Worm (Caenorhabditis elegans) whole organism, young adult: ENCODE results near the gene gar-3.

ENCODE experiments used
- C17E4.6 ChIP-seq: fragments of 200-800 bp; sonication (Bioruptor generic); IDR thresholded peaks from 2 replicates; pipeline ENCODE4 v1.3.6; 2022; ENCODE audit warnings: missing genetic modification reagents, missing genetic modification characterization, missing compliant biosample characterization
- D2030.7 ChIP-seq: fragments of 200-800 bp; sonication (Bioruptor generic); IDR thresholded peaks from 2 replicates; pipeline ENCODE4 v1.3.6; 2022; ENCODE audit warnings: missing genetic modification reagents, missing genetic modification characterization, missing compliant biosample characterization
- F33H1.4 ChIP-seq: fragments of 200-800 bp; sonication (Bioruptor generic); IDR thresholded peaks from 2 replicates; pipeline ENCODE4 v1.3.6; 2022; ENCODE audit warnings: missing genetic modification reagents, missing genetic modification characterization, missing compliant biosample characterization
- F57A8.1 ChIP-seq: fragments of 200-800 bp; sonication (Bioruptor generic); optimal IDR thresholded peaks from 2 replicates; lab custom pipeline; 2018; ENCODE audit warnings: mild to moderate bottlenecking, missing genetic modification characterization, moderate library complexity, missing compliant biosample characterization
- Y53G8AR.9 ChIP-seq: fragments of 200-800 bp; sonication (Bioruptor generic); conservative IDR thresholded peaks from 2 replicates; pipeline ENCODE4 v1.3.6; 2022; ENCODE audit warnings: missing genetic modification reagents, missing genetic modification characterization, missing compliant biosample characterization
- ama-1 ChIP-seq, 3 experiments: fragments of 150-350 bp in 1 of 3; sonication (generic microtip) in 2 of 3; optimal IDR thresholded peaks; 2 replicates each; lab custom pipeline; 2014 to 2018; ENCODE audit warnings: missing biosample characterization in 2 of 3, missing genetic modification characterization in 2 of 3, missing genetic modification reagents in 2 of 3
- aptf-2 ChIP-seq: fragments of 200-800 bp; sonication (Bioruptor generic); conservative IDR thresholded peaks from 2 replicates; pipeline ENCODE4 v1.3.6; 2022; ENCODE audit warnings: missing genetic modification reagents, missing genetic modification characterization, missing compliant biosample characterization
- atf-7 ChIP-seq: sonication (generic microtip); optimal IDR thresholded peaks from 2 replicates; lab custom pipeline; 2017; ENCODE audit warnings: mild to moderate bottlenecking, missing genetic modification characterization, missing compliant biosample characterization
- attf-3 ChIP-seq: fragments of 200-800 bp; sonication (Bioruptor generic); conservative IDR thresholded peaks from 2 replicates; pipeline ENCODE4 v1.3.6; 2022; ENCODE audit warnings: missing genetic modification reagents, missing genetic modification characterization, missing compliant biosample characterization
- attf-5 ChIP-seq: fragments of 200-800 bp; sonication (Bioruptor generic); optimal IDR thresholded peaks from 2 replicates; lab custom pipeline; 2018; ENCODE audit warnings: mild to moderate bottlenecking, missing genetic modification characterization, missing compliant biosample characterization
- attf-6 ChIP-seq: fragments of 200-800 bp; sonication (Bioruptor generic); IDR thresholded peaks from 2 replicates; pipeline ENCODE4 v1.3.6; 2022; ENCODE audit warnings: missing genetic modification reagents, missing genetic modification characterization, missing compliant biosample characterization
- ceh-100 ChIP-seq: fragments of 200-800 bp; sonication (Bioruptor generic); IDR thresholded peaks from 2 replicates; pipeline ENCODE4 v1.3.6; 2022; ENCODE audit warnings: missing genetic modification reagents, missing genetic modification characterization, missing compliant biosample characterization
- die-1 ChIP-seq: sonication (generic microtip); optimal IDR thresholded peaks from 2 replicates; lab custom pipeline; 2016; ENCODE audit warnings: missing genotype, mild to moderate bottlenecking, missing genetic modification characterization, missing compliant biosample characterization
- dpff-1 ChIP-seq: sonication (generic microtip); optimal IDR thresholded peaks from 2 replicates; lab custom pipeline; 2017; ENCODE audit warnings: mild to moderate bottlenecking, missing genetic modification characterization, missing compliant biosample characterization
- dpl-1 ChIP-seq: fragments of 150-350 bp; optimal IDR thresholded peaks from 2 replicates; lab custom pipeline; 2014; ENCODE audit warnings: missing biosample characterization, missing genetic modification reagents, missing genetic modification characterization
- ekl-4 ChIP-seq: fragments of 200-800 bp; sonication (Bioruptor generic); IDR thresholded peaks from 2 replicates; pipeline ENCODE4 v1.3.6; 2022; ENCODE audit warnings: missing genetic modification reagents, missing genetic modification characterization, missing compliant biosample characterization
- gei-17 ChIP-seq: fragments of 200-800 bp; sonication (Bioruptor generic); optimal IDR thresholded peaks from 2 replicates; lab custom pipeline; 2018; ENCODE audit warnings: mild to moderate bottlenecking, missing genetic modification characterization, missing compliant biosample characterization
- hlh-26 ChIP-seq: fragments of 200-800 bp; sonication (Bioruptor generic); conservative IDR thresholded peaks from 2 replicates; pipeline ENCODE4 v1.3.6; 2022; ENCODE audit warnings: missing genetic modification reagents, missing genetic modification characterization, missing compliant biosample characterization
- lin-35 ChIP-seq, 3 experiments: fragments of 150-350 bp in 2 of 3; sonication (generic microtip) in 1 of 3; optimal IDR thresholded peaks; 2 replicates each; lab custom pipeline; 2014 to 2018; ENCODE audit warnings: missing biosample characterization in 3 of 3, missing genetic modification characterization in 3 of 3, missing genetic modification reagents in 3 of 3
- madf-10 ChIP-seq: sonication (generic microtip); optimal IDR thresholded peaks from 2 replicates; lab custom pipeline; 2016; ENCODE audit warnings: mild to moderate bottlenecking, missing genetic modification characterization, missing compliant biosample characterization
- madf-3 ChIP-seq: fragments of 200-800 bp; sonication (Bioruptor generic); IDR thresholded peaks from 2 replicates; pipeline ENCODE4 v1.3.6; 2022; ENCODE audit warnings: missing genetic modification reagents, missing genetic modification characterization, missing compliant biosample characterization
- nfya-2 ChIP-seq: fragments of 200-800 bp; sonication (Bioruptor generic); IDR thresholded peaks from 2 replicates; pipeline ENCODE4 v1.3.6; 2022; ENCODE audit warnings: missing genetic modification reagents, missing genetic modification characterization, missing compliant biosample characterization
- nfyb-1 ChIP-seq: fragments of 200-800 bp; sonication (Bioruptor generic); IDR thresholded peaks from 2 replicates; pipeline ENCODE4 v1.3.6; 2022; ENCODE audit warnings: missing genetic modification reagents, missing genetic modification characterization, missing compliant biosample characterization
- nhr-27 ChIP-seq: fragments of 200-800 bp; sonication (Bioruptor generic); optimal IDR thresholded peaks from 2 replicates; lab custom pipeline; 2018; ENCODE audit warnings: mild to moderate bottlenecking, missing genetic modification characterization, moderate library complexity, missing compliant biosample characterization
- repo-1 ChIP-seq: sonication (generic microtip); optimal IDR thresholded peaks from 2 replicates; lab custom pipeline; 2017; ENCODE audit warnings: mild to moderate bottlenecking, missing genetic modification characterization, missing compliant biosample characterization
- sdz-38 ChIP-seq: sonication (generic microtip); optimal IDR thresholded peaks from 2 replicates; lab custom pipeline; 2016; ENCODE audit warnings: missing genotype, missing genetic modification characterization, missing compliant biosample characterization
- sea-2 ChIP-seq: fragments of 200-800 bp; sonication (Bioruptor generic); IDR thresholded peaks from 2 replicates; pipeline ENCODE4 v1.3.6; 2022; ENCODE audit warnings: missing genetic modification characterization, missing compliant biosample characterization
- snpc-1.1 ChIP-seq: sonication (generic microtip); optimal IDR thresholded peaks from 2 replicates; lab custom pipeline; 2017; ENCODE audit warnings: missing genetic modification characterization, mild to moderate bottlenecking, missing compliant biosample characterization, antibody characterized with exemption, moderate library complexity, missing genotype, missing genetic modification reagents; ENCODE audit not compliant: insufficient read depth
- sptf-2 ChIP-seq: fragments of 200-800 bp; sonication (Bioruptor generic); optimal IDR thresholded peaks from 2 replicates; lab custom pipeline; 2018; ENCODE audit warnings: mild to moderate bottlenecking, missing genetic modification characterization, missing compliant biosample characterization
- tbx-9 ChIP-seq: sonication (generic microtip); optimal IDR thresholded peaks from 2 replicates; lab custom pipeline; 2016; ENCODE audit warnings: borderline replicate concordance, missing genetic modification characterization, inconsistent platforms, missing compliant biosample characterization
- unc-130 ChIP-seq: sonication (generic microtip); optimal IDR thresholded peaks from 2 replicates; lab custom pipeline; 2016; ENCODE audit warnings: missing genetic modification reagents, missing genetic modification characterization, missing compliant biosample characterization
- ztf-18 ChIP-seq: sonication (generic microtip); optimal IDR thresholded peaks from 2 replicates; lab custom pipeline; 2016; ENCODE audit warnings: missing genotype, mild to moderate bottlenecking, missing genetic modification characterization, missing compliant biosample characterization
- ztf-3 ChIP-seq: fragments of 200-800 bp; sonication (Bioruptor generic); optimal IDR thresholded peaks from 2 replicates; lab custom pipeline; 2018; ENCODE audit warnings: mild to moderate bottlenecking, missing genetic modification characterization, missing compliant biosample characterization

The gar-3 gene

DNA sequence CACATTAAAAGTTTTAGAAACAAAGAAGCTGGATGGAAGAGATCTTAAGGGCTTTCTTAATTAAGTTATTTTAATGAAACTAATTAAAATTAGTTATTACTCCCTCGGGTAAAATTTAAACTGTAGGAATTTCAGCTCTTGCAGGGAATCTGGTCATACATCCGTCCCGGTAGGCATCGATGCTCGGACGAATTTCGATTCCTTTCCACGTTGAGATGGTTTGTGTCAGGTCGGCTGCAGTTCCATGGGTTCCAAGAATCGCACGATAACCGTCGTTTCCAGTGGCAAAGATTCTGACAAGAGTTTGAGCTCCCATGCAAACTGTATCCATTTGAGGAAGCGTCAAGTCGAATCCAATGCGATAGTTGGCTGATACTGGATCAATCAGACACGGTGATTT lies 31.3 kb upstream of the gar-3 start:
- no peak for TF ChIP-seq ztf-18

ce11 chrV:14609643-14610042 lies 30.1 kb upstream of the gar-3 start, which contains the start of gene R11H6.4:
Gene R11H6.4 (plus strand): TSS chrV:14609943.
- no peak for TF ChIP-seq attf-3 (GFP tag; lab: Robert Waterston, UW)
- no peak for TF ChIP-seq F33H1.4
- TF ChIP-seq aptf-2 (GFP tag; lab: Robert Waterston, UW) = no peak
- no peak for TF ChIP-seq sptf-2
- TF ChIP-seq ceh-100 = no peak
- no peak for TF ChIP-seq ekl-4 (GFP tag; lab: Robert Waterston, UW)
- no peak for TF ChIP-seq nfya-2 (GFP tag; lab: Robert Waterston, UW)
- TF ChIP-seq repo-1 (tag; lab: Kevin White, UChicago) = no peak
- no peak for TF ChIP-seq nfyb-1 (GFP tag; lab: Robert Waterston, UW)
- TF ChIP-seq ztf-3 (GFP tag; lab: Kevin White, UChicago) = no peak
- TF ChIP-seq, all 124 proteins: peak for 0

DNA sequence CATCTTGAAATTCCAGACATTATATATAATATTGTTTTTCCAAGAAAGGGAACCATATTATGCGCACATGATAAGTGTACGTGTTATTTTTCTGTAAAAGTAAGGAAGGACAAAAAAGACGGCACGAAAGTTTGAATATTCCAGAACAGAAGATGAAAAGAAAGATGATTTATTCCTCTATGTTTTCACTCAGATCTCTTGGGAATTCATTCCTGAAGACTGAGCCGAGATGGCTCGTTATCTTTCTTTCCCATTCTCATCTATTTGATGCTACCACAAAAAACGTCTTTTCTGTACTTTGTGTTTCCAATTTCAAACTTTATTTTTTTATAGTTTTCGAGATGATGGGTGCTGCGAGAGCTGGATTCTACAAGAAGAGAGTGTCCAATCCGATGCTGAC lies 24.2 kb upstream of the gar-3 start:
- TF ChIP-seq sdz-38 (tag; lab: Kevin White, UChicago) (no peak), atf-7 (tag; lab: Kevin White, UChicago) (no peak), hlh-26 (GFP tag; lab: Robert Waterston, UW) (no peak), aptf-2 (GFP tag; lab: Robert Waterston, UW) (no peak), unc-130 (GFP tag; lab: Kevin White, UChicago) (no peak), D2030.7 (GFP tag; lab: Robert Waterston, UW) (no peak), madf-10 (tag; lab: Kevin White, UChicago) (no peak), nhr-27 (tag; lab: Kevin White, UChicago) (no peak), tbx-9 (no peak), nfyb-1 (GFP tag; lab: Robert Waterston, UW) (no peak), die-1 (tag; lab: Kevin White, UChicago) (no peak), sea-2 (GFP tag; lab: Robert Waterston, UW) (no peak), ama-1 (optimal IDR thresholded peaks at IDR 0.05; lab: Kevin White, UChicago) (no peak), ama-1 (GFP tag; optimal IDR thresholded peaks at IDR 0.05; lab: Kevin White, UChicago) (no peak), dpl-1 (GFP tag; lab: Kevin White, UChicago) (no peak), lin-35 (GFP tag; optimal IDR thresholded peaks at IDR 0.05; lab: Kevin White, UChicago) (no peak), snpc-1.1 (tag; lab: Kevin White, UChicago) (no peak)

- no peak for TF ChIP-seq gei-17 (GFP tag; lab: Kevin White, UChicago)
- no peak for TF ChIP-seq Y53G8AR.9
- no peak for TF ChIP-seq madf-3
- TF ChIP-seq sptf-2 = no peak
- TF ChIP-seq attf-6 (GFP tag; lab: Robert Waterston, UW) = no peak
- TF ChIP-seq C17E4.6 = no peak
- no peak for TF ChIP-seq dpff-1 (tag; lab: Kevin White, UChicago)
- no peak for TF ChIP-seq attf-5
- no peak for TF ChIP-seq F57A8.1 (GFP tag; lab: Kevin White, UChicago)
- TF ChIP-seq, all 124 proteins: peak for 0
These were observed 20.5 kb upstream of the gar-3 start, which contains the start of gene glb-22 for ce11 chrV:14599972-14600371. Gene glb-22 (plus strand): TSS chrV:14600272.
